Fruit fly (Drosophila melanogaster) whole organism, embryonic: ENCODE measurements around the gene CG5790.

Source experiments
- ATbp ChIP-seq: fragments of 200-800 bp; sonication (Bioruptor generic); optimal IDR thresholded peaks from 2 replicates; lab custom pipeline; 2017; ENCODE audit warnings: missing biosample characterization, mild to moderate bottlenecking, missing genetic modification characterization, missing genetic modification reagents
- Antp ChIP-seq: fragments of 200-800 bp; sonication (Bioruptor generic); optimal IDR thresholded peaks from 3 replicates; lab custom pipeline; 2016; ENCODE audit warnings: missing biosample characterization, missing genetic modification characterization
- Asciz ChIP-seq: fragments of 200-800 bp; sonication (Bioruptor generic); optimal IDR thresholded peaks from 2 replicates; lab custom pipeline; 2017; ENCODE audit warnings: missing biosample characterization, mild to moderate bottlenecking, missing genetic modification characterization, missing genetic modification reagents
- CG10462 ChIP-seq: fragments of 200-800 bp; sonication (Bioruptor generic); optimal IDR thresholded peaks from 2 replicates; lab custom pipeline; 2016; ENCODE audit warnings: missing biosample characterization, missing genetic modification characterization
- CG11085 ChIP-seq: fragments of 200-800 bp; sonication (Bioruptor generic); IDR thresholded peaks from 2 replicates; pipeline ENCODE4 v1.3.6; 2022; ENCODE audit warnings: missing biosample characterization, missing genetic modification characterization
- CG11504 ChIP-seq: fragments of 200-800 bp; sonication (Bioruptor generic); optimal IDR thresholded peaks from 3 replicates; lab custom pipeline; 2019; ENCODE audit warnings: missing biosample characterization, mild to moderate bottlenecking, missing genetic modification characterization, moderate library complexity
- CG12299 ChIP-seq: fragments of 200-800 bp; sonication (Bioruptor generic); optimal IDR thresholded peaks from 2 replicates; lab custom pipeline; 2018; ENCODE audit warnings: missing biosample characterization, mild to moderate bottlenecking, missing genetic modification characterization
- CG12942 ChIP-seq: fragments of 200-800 bp; sonication (Bioruptor generic); optimal IDR thresholded peaks from 3 replicates; lab custom pipeline; 2016; ENCODE audit warnings: missing biosample characterization, missing genetic modification characterization
- CG14014 ChIP-seq: fragments of 200-800 bp; sonication (Bioruptor generic); IDR thresholded peaks from 2 replicates; pipeline ENCODE4 v1.3.6; 2022; ENCODE audit warnings: missing biosample characterization, missing genetic modification characterization
- CG14441 ChIP-seq: fragments of 200-800 bp; sonication (Bioruptor generic); IDR thresholded peaks from 2 replicates; pipeline ENCODE4 v1.3.6; 2022; ENCODE audit warnings: missing biosample characterization, missing genetic modification characterization
- CG15011 ChIP-seq: fragments of 200-800 bp; sonication (Bioruptor generic); optimal IDR thresholded peaks from 3 replicates; lab custom pipeline; 2018; ENCODE audit warnings: missing biosample characterization, mild to moderate bottlenecking, missing genetic modification characterization
- CG15073 ChIP-seq: fragments of 200-800 bp; sonication (Bioruptor generic); optimal IDR thresholded peaks from 2 replicates; lab custom pipeline; 2016; ENCODE audit warnings: missing biosample characterization, missing genetic modification characterization
- CG17359 ChIP-seq: fragments of 200-800 bp; sonication (Bioruptor generic); optimal IDR thresholded peaks from 3 replicates; lab custom pipeline; 2018; ENCODE audit warnings: missing biosample characterization, mild to moderate bottlenecking, missing genetic modification characterization, moderate library complexity
- CG17829 ChIP-seq: fragments of 200-800 bp; optimal IDR thresholded peaks from 2 replicates; lab custom pipeline; 2019; ENCODE audit warnings: missing biosample characterization, mild to moderate bottlenecking, missing genetic modification characterization, moderate library complexity
- CG18011 ChIP-seq: fragments of 200-800 bp; sonication (Bioruptor generic); optimal IDR thresholded peaks from 2 replicates; lab custom pipeline; 2017; ENCODE audit warnings: missing biosample characterization, missing genetic modification characterization, mild to moderate bottlenecking, moderate library complexity, missing genotype
- CG33557 ChIP-seq: fragments of 200-800 bp; sonication (Bioruptor generic); optimal IDR thresholded peaks from 2 replicates; lab custom pipeline; 2019; ENCODE audit warnings: missing biosample characterization, mild to moderate bottlenecking, missing genetic modification characterization, moderate library complexity
- CG42726 ChIP-seq: fragments of 200-800 bp; sonication (Bioruptor generic); IDR thresholded peaks from 2 replicates; pipeline ENCODE4 v1.3.6; 2022; ENCODE audit warnings: missing biosample characterization, missing genetic modification characterization; ENCODE audit not compliant: partially characterized antibody
- CG6272 ChIP-seq: fragments of 200-800 bp; sonication (Bioruptor generic); IDR thresholded peaks from 2 replicates; pipeline ENCODE4 v1.3.6; 2022; ENCODE audit warnings: missing biosample characterization, missing genetic modification characterization
- CG7928 ChIP-seq: fragments of 200-800 bp; sonication (Bioruptor generic); optimal IDR thresholded peaks from 2 replicates; lab custom pipeline; 2017; ENCODE audit warnings: missing biosample characterization, mild to moderate bottlenecking, missing genetic modification characterization
- CG7987 ChIP-seq: fragments of 200-800 bp; sonication (Bioruptor generic); optimal IDR thresholded peaks from 2 replicates; lab custom pipeline; 2018; ENCODE audit warnings: missing biosample characterization, mild to moderate bottlenecking, missing genetic modification characterization, moderate library complexity
- CG9609 ChIP-seq: fragments of 200-800 bp; sonication (Bioruptor generic); optimal IDR thresholded peaks from 3 replicates; lab custom pipeline; 2016; ENCODE audit warnings: missing biosample characterization, missing genetic modification characterization
- Chrac-16 ChIP-seq: fragments of 200-800 bp; sonication (Bioruptor generic); optimal IDR thresholded peaks from 3 replicates; lab custom pipeline; 2016; ENCODE audit warnings: missing biosample characterization, missing genetic modification characterization
- Hsf ChIP-seq: fragments of 200-800 bp; sonication (Bioruptor generic); optimal IDR thresholded peaks from 3 replicates; lab custom pipeline; 2016; ENCODE audit warnings: missing biosample characterization, missing genetic modification characterization
- Pdp1 ChIP-seq, 2 experiments: fragments of 200-800 bp; sonication (Bioruptor generic); optimal IDR thresholded peaks; 3 replicates each; lab custom pipeline; 2016; ENCODE audit warnings: missing biosample characterization in 2 of 2, missing genetic modification characterization in 2 of 2, mild to moderate bottlenecking in 1 of 2, moderate library complexity in 1 of 2
- Spps ChIP-seq: fragments of 200-800 bp; sonication (Bioruptor generic); optimal IDR thresholded peaks from 2 replicates; lab custom pipeline; 2018; ENCODE audit warnings: missing biosample characterization, mild to moderate bottlenecking, missing genetic modification characterization
- Usf ChIP-seq: fragments of 200-800 bp; sonication (Bioruptor generic); optimal IDR thresholded peaks from 2 replicates; lab custom pipeline; 2017; ENCODE audit warnings: missing genotype, missing biosample characterization, missing genetic modification characterization
- ab ChIP-seq: fragments of 200-800 bp; sonication (Bioruptor generic); optimal IDR thresholded peaks from 2 replicates; lab custom pipeline; 2016; ENCODE audit warnings: missing biosample characterization, missing genetic modification characterization
- bsh ChIP-seq, 2 experiments: fragments of 200-800 bp; sonication (Bioruptor generic); optimal IDR thresholded peaks; 2 replicates each; lab custom pipeline; 2017 to 2018; ENCODE audit warnings: mild to moderate bottlenecking in 2 of 2, missing biosample characterization in 2 of 2, missing genetic modification characterization in 2 of 2, moderate library complexity in 1 of 2
- caup ChIP-seq: fragments of 200-800 bp; sonication (Bioruptor generic); optimal IDR thresholded peaks from 3 replicates; lab custom pipeline; 2017; ENCODE audit warnings: missing biosample characterization, mild to moderate bottlenecking, missing genetic modification characterization, moderate library complexity; ENCODE audit not compliant: severe bottlenecking
- chm ChIP-seq: fragments of 200-800 bp; sonication (Bioruptor generic); IDR thresholded peaks from 2 replicates; pipeline ENCODE4 v1.3.6; 2022; ENCODE audit warnings: missing biosample characterization, missing genetic modification characterization
- chn ChIP-seq: fragments of 200-800 bp; sonication (Bioruptor generic); optimal IDR thresholded peaks from 2 replicates; lab custom pipeline; 2016; ENCODE audit warnings: missing biosample characterization, missing genetic modification characterization
- croc ChIP-seq: fragments of 200-800 bp; sonication (Bioruptor generic); conservative IDR thresholded peaks from 3 replicates; pipeline ENCODE4 v1.3.6; 2022; ENCODE audit warnings: missing biosample characterization, missing genetic modification characterization
- dan ChIP-seq: fragments of 200-800 bp; sonication (Bioruptor generic); IDR thresholded peaks from 2 replicates; pipeline ENCODE4 v1.3.6; 2022; ENCODE audit warnings: missing biosample characterization, missing genetic modification characterization
- dysf ChIP-seq: fragments of 200-800 bp; sonication (Bioruptor generic); IDR thresholded peaks from 3 replicates; pipeline ENCODE4 v1.3.6; 2022; ENCODE audit warnings: missing biosample characterization, missing genetic modification characterization
- en ChIP-seq: fragments of 200-800 bp; sonication (Bioruptor generic); optimal IDR thresholded peaks from 2 replicates; lab custom pipeline; 2016; ENCODE audit warnings: missing biosample characterization, missing genetic modification characterization
- esg ChIP-seq: fragments of 200-800 bp; sonication (Bioruptor generic); conservative IDR thresholded peaks from 2 replicates; pipeline ENCODE4 v1.3.6; 2022; ENCODE audit warnings: missing biosample characterization, missing genetic modification characterization
- grn ChIP-seq: fragments of 200-800 bp; sonication (Bioruptor generic); optimal IDR thresholded peaks from 3 replicates; lab custom pipeline; 2017; ENCODE audit warnings: missing biosample characterization, missing genetic modification characterization
- gro ChIP-seq: fragments of 200-800 bp; sonication (Bioruptor generic); optimal IDR thresholded peaks from 2 replicates; lab custom pipeline; 2016; ENCODE audit warnings: missing biosample characterization, missing genetic modification characterization
- gsb ChIP-seq: fragments of 200-800 bp; sonication (Bioruptor generic); IDR thresholded peaks from 2 replicates; pipeline ENCODE4 v1.3.6; 2022; ENCODE audit warnings: missing biosample characterization, missing genetic modification characterization
- lab ChIP-seq: fragments of 200-800 bp; sonication (Bioruptor generic); optimal IDR thresholded peaks from 3 replicates; lab custom pipeline; 2017; ENCODE audit warnings: missing biosample characterization, missing genetic modification characterization, mild to moderate bottlenecking, moderate library complexity, missing genetic modification reagents
- luna ChIP-seq: fragments of 200-800 bp; sonication (Bioruptor generic); optimal IDR thresholded peaks from 2 replicates; lab custom pipeline; 2016; ENCODE audit warnings: missing biosample characterization, missing genetic modification characterization
- nom ChIP-seq: fragments of 200-800 bp; sonication (Bioruptor generic); optimal IDR thresholded peaks from 2 replicates; lab custom pipeline; 2017; ENCODE audit warnings: missing biosample characterization, missing genetic modification characterization, mild to moderate bottlenecking, moderate library complexity, missing genetic modification reagents
- otp ChIP-seq: fragments of 200-800 bp; sonication (Bioruptor generic); IDR thresholded peaks from 3 replicates; pipeline ENCODE4, ENCODE4 v1.3.6; 2022; ENCODE audit warnings: missing biosample characterization, missing genetic modification characterization
- salm ChIP-seq: fragments of 200-800 bp; sonication (Bioruptor generic); optimal IDR thresholded peaks from 2 replicates; lab custom pipeline; 2018; ENCODE audit warnings: missing biosample characterization, mild to moderate bottlenecking, missing genetic modification characterization
- sc ChIP-seq, 3 experiments: fragments of >200 bp in 2 of 3; fragments of 200-800 bp in 1 of 3; sonication (Bioruptor generic) in 1 of 3; optimal IDR thresholded peaks; 2 replicates in 2 of 3; 3 replicates in 1 of 3; lab custom pipeline; 2017; ENCODE audit warnings: mild to moderate bottlenecking in 1 of 3, missing biosample characterization in 1 of 3, missing genetic modification characterization in 1 of 3, missing genetic modification reagents in 1 of 3
- scrt ChIP-seq: fragments of 200-800 bp; sonication (Bioruptor generic); optimal IDR thresholded peaks from 2 replicates; lab custom pipeline; 2018; ENCODE audit warnings: missing biosample characterization, mild to moderate bottlenecking, missing genetic modification characterization, moderate library complexity
- sd ChIP-seq: fragments of 200-800 bp; sonication (Bioruptor generic); optimal IDR thresholded peaks from 3 replicates; lab custom pipeline; 2018; ENCODE audit warnings: missing biosample characterization, mild to moderate bottlenecking, missing genetic modification characterization, moderate library complexity
- sima ChIP-seq: fragments of 200-800 bp; sonication (Bioruptor generic); optimal IDR thresholded peaks from 2 replicates; lab custom pipeline; 2016; ENCODE audit warnings: missing biosample characterization, missing genetic modification characterization
- slp2 ChIP-seq: fragments of 200-800 bp; sonication (Bioruptor generic); optimal IDR thresholded peaks from 2 replicates; lab custom pipeline; 2016; ENCODE audit warnings: missing biosample characterization, missing genetic modification characterization
- tx ChIP-seq: fragments of 200-800 bp; sonication (Bioruptor generic); optimal IDR thresholded peaks from 2 replicates; lab custom pipeline; 2016; ENCODE audit warnings: missing biosample characterization, missing genetic modification characterization

CG5790 gene

DNA sequence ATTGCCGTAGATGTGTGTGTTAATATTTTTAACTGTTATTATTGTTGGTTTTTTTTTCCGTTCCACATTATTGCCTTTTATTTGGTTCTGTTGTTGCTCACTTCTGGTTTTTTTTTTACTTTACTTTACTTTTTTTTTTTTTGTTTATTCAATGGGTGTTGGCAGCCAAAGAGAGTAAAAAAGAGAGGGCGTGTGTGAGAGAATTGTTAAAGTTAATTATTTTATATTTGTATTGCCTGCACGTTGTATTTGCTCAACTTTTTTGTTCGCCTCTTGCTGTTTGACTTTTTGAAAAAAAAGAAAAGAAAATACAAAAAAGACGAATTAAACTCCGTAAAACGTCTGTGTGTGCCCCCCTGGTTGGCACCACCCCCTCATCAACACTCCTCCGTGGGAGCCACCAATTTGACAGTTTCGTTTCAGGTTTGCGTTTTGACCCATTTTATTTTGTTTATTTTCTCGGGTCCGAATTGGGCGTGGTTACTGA is 33.0 kb downstream of the CG5790 start (continued):
- TF ChIP-seq otp (peak; percentile 47; the same call in 1 of the 3 replicates), chm (GFP tag; lab: Robert Waterston, UW) (0 out of 2 replicates have a peak, but pooled peaks have one; percentile 30), dysf (GFP tag; lab: Robert Waterston, UW) (no peak), en (GFP tag; lab: Kevin White, UChicago) (no peak), Chrac-16 (GFP tag; lab: Kevin White, UChicago) (no peak), scrt (GFP tag; lab: Kevin White, UChicago) (no peak), Antp (GFP tag; lab: Kevin White, UChicago) (no peak), tx (GFP tag; lab: Kevin White, UChicago) (no peak), CG42726 (no peak), Pdp1 (GFP tag; optimal IDR thresholded peaks at IDR 0.05; lab: Kevin White, UChicago) (no peak), sd (tag; lab: Kevin White, UChicago) (no peak), croc (GFP tag; lab: Robert Waterston, UW) (no peak), CG10462 (GFP tag; lab: Kevin White, UChicago) (no peak), CG15011 (no peak), sc (optimal IDR thresholded peaks at IDR 0.05; lab: Kevin White, UChicago) (no peak), sc (GFP tag; optimal IDR thresholded peaks at IDR 0.05; lab: Kevin White, UChicago) (no peak), Usf (no peak), CG14014 (GFP tag; lab: Robert Waterston, UW) (no peak), Asciz (GFP tag; lab: Kevin White, UChicago) (peak; percentile 59), CG11085 (no peak), CG9609 (GFP tag; lab: Kevin White, UChicago) (no peak), slp2 (GFP tag; lab: Kevin White, UChicago) (no peak), gsb (no peak), ab (GFP tag; lab: Kevin White, UChicago) (no peak), grn (no peak), CG14441 (GFP tag; lab: Robert Waterston, UW) (no peak), bsh (GFP tag; optimal IDR thresholded peaks at IDR 0.05; lab: Kevin White, UChicago) (peak in 1 of 2 experiments; percentile 37), esg (GFP tag; lab: Robert Waterston, UW) (no peak), Hsf (GFP tag; lab: Kevin White, UChicago) (no peak), CG33557 (no peak), CG11504 (tag; lab: Kevin White, UChicago) (no peak), chn (GFP tag; lab: Kevin White, UChicago) (no peak), CG12299 (tag; lab: Kevin White, UChicago) (no peak), CG7928 (GFP tag; lab: Kevin White, UChicago) (no peak), luna (GFP tag; lab: Kevin White, UChicago) (no peak), caup (GFP tag; lab: Kevin White, UChicago) (no peak), gro (GFP tag; lab: Kevin White, UChicago) (no peak), CG6272 (no peak), ATbp (GFP tag; lab: Kevin White, UChicago) (peak; percentile 54), CG17359 (peak; percentile 34), CG12942 (no peak), CG17829 (tag; lab: Kevin White, UChicago) (no peak), CG18011 (GFP tag; lab: Kevin White, UChicago) (no peak), sima (GFP tag; lab: Kevin White, UChicago) (no peak), CG15073 (GFP tag; lab: Kevin White, UChicago) (no peak), nom (GFP tag; lab: Kevin White, UChicago) (peak; percentile 93), CG7987 (GFP tag; lab: Kevin White, UChicago) (no peak), Spps (tag; lab: Kevin White, UChicago) (no peak), dan (no peak), lab (peak; percentile 49), salm (no peak)
